Worm (Caenorhabditis elegans): Measurements from ENCODE around the gene cht-5.

cht-5 gene

DNA sequence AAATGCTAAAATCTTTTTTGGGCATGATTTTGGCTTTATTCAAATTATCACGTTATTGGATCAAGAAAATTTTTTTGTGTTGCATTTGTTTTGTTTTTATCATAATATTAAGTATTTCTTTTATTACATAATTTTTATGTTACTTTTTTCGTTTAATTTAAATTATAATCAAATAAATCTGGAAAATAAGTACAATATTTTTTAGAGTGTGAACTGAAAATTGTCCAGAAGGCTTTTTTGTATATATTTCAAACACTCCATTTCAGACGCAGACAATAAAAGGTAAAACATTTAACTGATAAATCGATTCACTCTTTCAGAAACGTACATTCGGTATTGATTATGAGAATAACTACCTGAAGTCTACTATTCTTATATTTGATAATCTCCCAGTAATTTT lies 7.1 kb upstream of the cht-5 start, which contains the start of gene C08B6.11 (continued):
- TF ChIP-seq ceh-90 (tag; optimal IDR thresholded peaks at IDR 0.05) (no peak), nhr-11 (tag; optimal IDR thresholded peaks at IDR 0.05) (no peak)

DNA sequence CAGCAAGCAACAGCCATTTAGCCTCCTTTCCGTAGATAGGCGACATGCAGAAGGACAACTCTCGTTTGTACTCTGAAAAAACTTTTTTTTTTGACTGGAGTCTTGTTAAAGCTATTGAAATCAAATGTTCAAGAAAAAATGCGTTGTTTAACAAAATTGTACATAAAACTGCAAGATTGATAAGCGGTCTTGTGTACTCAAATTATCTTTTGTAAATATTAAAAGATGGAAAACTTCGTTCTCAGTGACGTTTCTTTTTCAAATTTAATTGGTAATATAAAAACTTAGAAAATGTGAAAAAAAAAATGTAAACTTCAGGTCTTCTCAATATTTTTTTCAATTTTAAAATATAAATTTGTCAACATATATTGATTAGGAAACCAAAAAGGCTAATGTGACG lies 3.3 kb upstream of the cht-5 start:
- TF ChIP-seq hlh-17 (GFP tag; optimal IDR thresholded peaks at IDR 0.05; ENCODE audit: borderline replicate concordance) (no peak), nhr-20 (tag; optimal IDR thresholded peaks at IDR 0.05) (no peak), nhr-47 (tag; optimal IDR thresholded peaks at IDR 0.05) (no peak), mab-9 (GFP tag; IDR thresholded peaks at IDR 0.05) (no peak), ceh-63 (GFP tag; optimal IDR thresholded peaks at IDR 0.05) (no peak), unc-98 (GFP tag; IDR thresholded peaks at IDR 0.05) (no peak), pag-3 (tag; optimal IDR thresholded peaks at IDR 0.05; ENCODE audit: borderline replicate concordance, insufficient read depth) (no peak), hpl-2 (GFP tag; optimal IDR thresholded peaks at IDR 0.05) (no peak), unc-86 (tag; optimal IDR thresholded peaks at IDR 0.05) (no peak), sox-4 (tag; optimal IDR thresholded peaks at IDR 0.05) (no peak), elt-2 (tag; optimal IDR thresholded peaks at IDR 0.05) (no peak), F16B12.6 (tag; optimal IDR thresholded peaks at IDR 0.05) (no peak)

DNA sequence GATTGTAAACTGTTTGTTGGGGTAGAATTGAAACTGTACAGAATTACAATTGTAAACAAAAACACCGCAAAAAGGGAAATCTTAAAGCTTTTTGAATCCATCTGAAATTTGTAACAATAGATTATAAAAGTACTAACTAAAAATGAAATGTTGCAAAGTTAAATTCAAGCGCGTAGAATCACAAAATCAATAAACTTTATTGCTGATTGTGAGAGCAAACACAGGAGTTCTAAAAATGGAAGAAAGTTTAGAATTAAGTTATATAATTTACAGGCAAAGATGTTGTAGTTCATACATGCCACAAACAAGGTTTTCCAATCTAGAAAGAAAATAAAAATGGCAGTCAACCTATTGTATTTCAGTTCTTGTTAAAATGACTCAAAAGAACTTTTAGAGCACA lies 2.2 kb upstream of the cht-5 start, which contains the start of gene C08B6.3:
TSS of gene C08B6.3 (minus strand) at position 101 of the 400 bp plus-strand sequence.
- no peak for TF ChIP-seq tlp-1 (tag; optimal IDR thresholded peaks at IDR 0.05)
- TF ChIP-seq efl-3 (GFP tag; optimal IDR thresholded peaks at IDR 0.05): no peak
- TF ChIP-seq alr-1 (tag; optimal IDR thresholded peaks at IDR 0.05; ENCODE audit: borderline replicate concordance): no peak
- no peak for TF ChIP-seq jun-1 (tag; optimal IDR thresholded peaks at IDR 0.05)
- TF ChIP-seq zag-1 (tag; optimal IDR thresholded peaks at IDR 0.05): no peak
- no peak for TF ChIP-seq dsc-1 (tag; optimal IDR thresholded peaks at IDR 0.05)
- TF ChIP-seq unc-30 (tag; optimal IDR thresholded peaks at IDR 0.05): no peak
- no peak for TF ChIP-seq mef-2 (tag; optimal IDR thresholded peaks at IDR 0.05)
- TF ChIP-seq hpl-2 (GFP tag; optimal IDR thresholded peaks at IDR 0.05): no peak
- TF ChIP-seq elt-3 (tag; optimal IDR thresholded peaks at IDR 0.05): no peak
- TF ChIP-seq nhr-85 (tag): no peak
- TF ChIP-seq elt-2 (tag; optimal IDR thresholded peaks at IDR 0.05): no peak
- no peak for TF ChIP-seq nhr-90 (tag; optimal IDR thresholded peaks at IDR 0.05; ENCODE audit: poor library complexity)

DNA sequence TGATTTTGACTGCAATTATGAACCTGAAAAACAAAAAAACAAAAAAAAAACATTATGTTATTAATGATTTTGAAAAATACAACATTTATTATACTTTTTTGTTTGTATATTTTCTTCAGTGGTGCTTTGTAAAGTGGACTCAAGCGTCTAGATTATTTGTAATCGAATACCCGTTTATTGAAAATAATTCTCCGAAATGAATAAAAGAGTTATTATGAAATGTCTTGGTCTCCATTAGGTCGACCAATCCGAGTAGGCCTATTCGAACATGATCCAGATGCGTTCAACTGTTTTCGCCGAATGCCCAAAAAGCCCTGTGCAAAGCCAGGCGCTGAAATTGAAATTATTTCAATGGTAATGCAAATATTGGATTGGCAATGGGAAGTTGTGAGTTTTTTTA lies 3.0 kb downstream of the cht-5 start, which contains the start of gene C08B6.5:
TSS of gene C08B6.5 (plus strand) at position 301 of the 400 bp plus-strand sequence.
- TF ChIP-seq lin-35 (GFP tag; optimal IDR thresholded peaks at IDR 0.05) (no peak), ceh-63 (GFP tag; optimal IDR thresholded peaks at IDR 0.05) (no peak), lin-14 (GFP tag; optimal IDR thresholded peaks at IDR 0.05) (no peak), nhr-90 (tag; optimal IDR thresholded peaks at IDR 0.05; ENCODE audit: poor library complexity) (no peak), fos-1 (tag; optimal IDR thresholded peaks at IDR 0.05) (no peak), unc-30 (tag; optimal IDR thresholded peaks at IDR 0.05) (no peak), ztf-11 (tag; optimal IDR thresholded peaks at IDR 0.05) (no peak), mep-1 (tag; optimal IDR thresholded peaks at IDR 0.05) (no peak), elt-2 (tag; optimal IDR thresholded peaks at IDR 0.05) (no peak), lir-3 (tag; optimal IDR thresholded peaks at IDR 0.05; ENCODE audit: poor library complexity) (no peak), xbp-1 (tag; optimal IDR thresholded peaks at IDR 0.05) (no peak), jun-1 (tag; optimal IDR thresholded peaks at IDR 0.05) (no peak), lsy-2 (tag; optimal IDR thresholded peaks at IDR 0.05) (no peak), C34B4.2 (tag; optimal IDR thresholded peaks at IDR 0.05) (no peak), fkh-4 (tag; optimal IDR thresholded peaks at IDR 0.05; ENCODE audit: borderline replicate concordance) (no peak), mab-9 (GFP tag; IDR thresholded peaks at IDR 0.05) (no peak), ceh-8 (GFP tag; optimal IDR thresholded peaks at IDR 0.05) (no peak), C04F5.9 (tag; optimal IDR thresholded peaks at IDR 0.05) (no peak), ces-1 (GFP tag; optimal IDR thresholded peaks at IDR 0.05) (no peak)

Measured in whole organism, L1 larva.